Worm (Caenorhabditis elegans) whole organism, early embryonic: ENCODE measurements around the gene txt-4.

Source experiments
- B0310.2 ChIP-seq: sonication (generic microtip); optimal IDR thresholded peaks from 2 replicates; lab custom pipeline; 2016; ENCODE audit warnings: mild to moderate bottlenecking, missing genetic modification characterization, missing compliant biosample characterization
- aly-1 ChIP-seq: sonication (generic microtip); optimal IDR thresholded peaks from 2 replicates; lab custom pipeline; 2016; ENCODE audit warnings: missing genetic modification characterization, missing compliant biosample characterization
- ceh-13 ChIP-seq: fragments of 200-800 bp; sonication (Bioruptor generic); optimal IDR thresholded peaks from 2 replicates; lab custom pipeline; 2018; ENCODE audit warnings: mild to moderate bottlenecking, missing genetic modification characterization, missing compliant biosample characterization
- ets-7 ChIP-seq: sonication (generic microtip); optimal IDR thresholded peaks from 2 replicates; lab custom pipeline; 2016; ENCODE audit warnings: missing genotype, missing genetic modification characterization, missing compliant biosample characterization
- hmbx-1 ChIP-seq: sonication (generic microtip); optimal IDR thresholded peaks from 2 replicates; lab custom pipeline; 2016; ENCODE audit warnings: mild to moderate bottlenecking, missing genetic modification characterization, missing compliant biosample characterization
- hmg-4 ChIP-seq: fragments of 200-800 bp; sonication (Bioruptor generic); optimal IDR thresholded peaks from 2 replicates; lab custom pipeline; 2018; ENCODE audit warnings: mild to moderate bottlenecking, missing genetic modification characterization, missing compliant biosample characterization
- scrt-1 ChIP-seq: fragments of 200-800 bp; sonication (Bioruptor generic); IDR thresholded peaks from 2 replicates; pipeline ENCODE4 v1.3.6; 2022; ENCODE audit warnings: missing genetic modification characterization, missing compliant biosample characterization
- sea-1 ChIP-seq: fragments of 200-800 bp; sonication (Bioruptor generic); conservative IDR thresholded peaks from 2 replicates; pipeline ENCODE4 v1.3.6; 2022; ENCODE audit warnings: missing genetic modification characterization, missing compliant biosample characterization
- tbx-37 ChIP-seq: fragments of 200-800 bp; sonication (Bioruptor generic); conservative IDR thresholded peaks from 2 replicates; pipeline ENCODE4 v1.3.6; 2022; ENCODE audit warnings: missing genetic modification reagents, missing genetic modification characterization, missing compliant biosample characterization

txt-4 gene

DNA sequence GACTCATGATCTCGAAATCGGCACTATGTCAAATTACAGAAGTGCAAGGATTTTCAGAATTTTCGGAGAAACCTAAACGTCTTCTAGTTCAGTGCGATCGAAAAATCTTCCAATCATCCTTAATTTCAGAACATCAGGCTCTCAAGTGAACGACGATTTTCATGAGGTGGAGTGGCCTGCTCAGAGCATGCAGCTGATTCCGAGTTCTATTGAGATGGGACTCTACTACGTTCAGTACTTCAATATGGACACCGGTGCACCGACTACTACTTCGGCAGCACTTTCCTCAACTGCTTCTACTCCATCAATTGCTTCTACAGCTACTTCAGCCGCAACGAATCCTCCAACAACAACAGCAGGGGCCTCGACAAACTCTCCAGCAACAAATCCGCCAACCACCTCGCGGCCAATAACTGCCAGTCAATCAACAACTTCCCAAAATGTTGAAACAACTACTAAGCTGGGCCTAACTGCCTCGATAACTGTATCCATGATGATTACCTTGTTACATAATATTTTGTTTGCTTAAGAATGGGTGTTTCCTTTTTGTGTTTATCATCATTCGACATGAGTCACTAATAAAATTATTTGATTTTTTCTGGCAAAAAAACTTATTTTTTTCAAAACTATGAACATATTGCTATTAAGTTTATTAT, 53.2 kb downstream of the txt-4 start, which contains the start of gene Y41D4B.15:
Gene Y41D4B.15, plus strand, starts transcription at position 606 of the 656 bp plus-strand sequence.
- TF ChIP-seq B0310.2: no peak
- no peak for TF ChIP-seq scrt-1 (GFP tag; lab: Robert Waterston, UW)
- no peak for TF ChIP-seq ceh-13 (GFP tag; lab: Kevin White, UChicago)
- no peak for TF ChIP-seq hmbx-1 (tag; lab: Kevin White, UChicago)
- no peak for TF ChIP-seq ets-7 (tag; lab: Kevin White, UChicago)
- no peak for TF ChIP-seq aly-1 (tag; lab: Kevin White, UChicago)
- no peak for TF ChIP-seq tbx-37 (GFP tag; lab: Robert Waterston, UW)
- no peak for TF ChIP-seq sea-1 (GFP tag; lab: Robert Waterston, UW)
- no peak for TF ChIP-seq hmg-4 (GFP tag; lab: Kevin White, UChicago)
